Worm (Caenorhabditis elegans) whole organism, early embryonic: ENCODE data around the gene F41H8.2.

Experiments used
- aly-1 ChIP-seq: sonication (generic microtip); optimal IDR thresholded peaks from 2 replicates; lab custom pipeline; 2016; ENCODE audit warnings: missing genetic modification characterization, missing compliant biosample characterization
- ama-1 ChIP-seq: fragments of 150-350 bp; optimal IDR thresholded peaks from 2 replicates; lab custom pipeline; 2014
- ceh-13 ChIP-seq: fragments of 200-800 bp; sonication (Bioruptor generic); optimal IDR thresholded peaks from 2 replicates; lab custom pipeline; 2018; ENCODE audit warnings: mild to moderate bottlenecking, missing genetic modification characterization, missing compliant biosample characterization
- ets-7 ChIP-seq: sonication (generic microtip); optimal IDR thresholded peaks from 2 replicates; lab custom pipeline; 2016; ENCODE audit warnings: missing genotype, missing genetic modification characterization, missing compliant biosample characterization
- flt-1 ChIP-seq: fragments of 200-800 bp; sonication (Bioruptor generic); IDR thresholded peaks from 2 replicates; pipeline ENCODE4 v1.3.6; 2022; ENCODE audit warnings: missing genetic modification characterization, missing compliant biosample characterization
- hmbx-1 ChIP-seq: sonication (generic microtip); optimal IDR thresholded peaks from 2 replicates; lab custom pipeline; 2016; ENCODE audit warnings: mild to moderate bottlenecking, missing genetic modification characterization, missing compliant biosample characterization
- hmg-4 ChIP-seq: fragments of 200-800 bp; sonication (Bioruptor generic); optimal IDR thresholded peaks from 2 replicates; lab custom pipeline; 2018; ENCODE audit warnings: mild to moderate bottlenecking, missing genetic modification characterization, missing compliant biosample characterization
- hnd-1 ChIP-seq: sonication (generic microtip); optimal IDR thresholded peaks from 2 replicates; lab custom pipeline; 2016; ENCODE audit warnings: missing genetic modification characterization, missing compliant biosample characterization
- pes-1 ChIP-seq: fragments of 200-800 bp; sonication (Bioruptor generic); IDR thresholded peaks from 2 replicates; pipeline ENCODE4 v1.3.6; 2022; ENCODE audit warnings: missing genetic modification reagents, missing genetic modification characterization, missing compliant biosample characterization
- sea-1 ChIP-seq: fragments of 200-800 bp; sonication (Bioruptor generic); conservative IDR thresholded peaks from 2 replicates; pipeline ENCODE4 v1.3.6; 2022; ENCODE audit warnings: missing genetic modification characterization, missing compliant biosample characterization
- tbx-11 ChIP-seq: fragments of 200-800 bp; sonication (Bioruptor generic); IDR thresholded peaks from 2 replicates; pipeline ENCODE4 v1.3.6; 2022; ENCODE audit warnings: missing genetic modification characterization, missing compliant biosample characterization
- tbx-37 ChIP-seq: fragments of 200-800 bp; sonication (Bioruptor generic); conservative IDR thresholded peaks from 2 replicates; pipeline ENCODE4 v1.3.6; 2022; ENCODE audit warnings: missing genetic modification reagents, missing genetic modification characterization, missing compliant biosample characterization
- tra-4 ChIP-seq: sonication (generic microtip); optimal IDR thresholded peaks from 2 replicates; lab custom pipeline; 2017; ENCODE audit warnings: missing genetic modification characterization, missing compliant biosample characterization

- TF ChIP-seq tbx-11 (no peak), ama-1 (no peak), aly-1 (tag; lab: Kevin White, UChicago) (no peak), tra-4 (tag; lab: Kevin White, UChicago) (no peak), flt-1 (GFP tag; lab: Robert Waterston, UW) (no peak), hmg-4 (no peak), hnd-1 (tag; lab: Kevin White, UChicago) (no peak), ets-7 (no peak), pes-1 (GFP tag; lab: Robert Waterston, UW) (no peak), tbx-37 (GFP tag; lab: Robert Waterston, UW) (no peak), ceh-13 (GFP tag; lab: Kevin White, UChicago) (no peak), sea-1 (GFP tag; lab: Robert Waterston, UW) (no peak), hmbx-1 (tag; lab: Kevin White, UChicago) (no peak)
Measured at ce11 chrV:849512-849911, 23.3 kb downstream of the F41H8.2 start, which contains the start of gene srbc-12.
